Worm (Caenorhabditis elegans) whole organism, L1 larva: ENCODE data around the gene F02C12.2.

Source experiments
- C16A3.4 ChIP-seq: fragments of 150-350 bp; optimal IDR thresholded peaks from 2 replicates; lab custom pipeline; 2014; ENCODE audit warnings: missing biosample characterization, missing genetic modification characterization
- aha-1 ChIP-seq: fragments of 150-350 bp; optimal IDR thresholded peaks from 2 replicates; lab custom pipeline; 2014; ENCODE audit warnings: missing biosample characterization, missing genetic modification characterization
- aly-2 ChIP-seq: fragments of 150-350 bp; optimal IDR thresholded peaks from 2 replicates; lab custom pipeline; 2014; ENCODE audit warnings: missing biosample characterization, missing genetic modification characterization
- ama-1 ChIP-seq: fragments of 150-350 bp; optimal IDR thresholded peaks from 2 replicates; lab custom pipeline; 2014
- blmp-1 ChIP-seq: fragments of 150-350 bp; optimal IDR thresholded peaks from 2 replicates; lab custom pipeline; 2014; ENCODE audit warnings: missing biosample characterization, missing genetic modification characterization
- ceh-90 ChIP-seq: sonication (generic microtip); optimal IDR thresholded peaks from 2 replicates; lab custom pipeline; 2016; ENCODE audit warnings: missing genetic modification characterization, missing compliant biosample characterization
- dsc-1 ChIP-seq: sonication (generic microtip); optimal IDR thresholded peaks from 2 replicates; lab custom pipeline; 2016; ENCODE audit warnings: mild to moderate bottlenecking, missing genetic modification characterization, missing compliant biosample characterization
- efl-1 ChIP-seq, 4 experiments: fragments of 150-350 bp; optimal IDR thresholded peaks in 3 of 4; peaks in 1 of 4; 1 replicate in 1 of 4; 2 replicates in 3 of 4; lab custom pipeline; 2014; ENCODE audit warnings: missing biosample characterization in 2 of 4, missing genetic modification characterization in 2 of 4, missing genetic modification reagents in 2 of 4
- egl-27 ChIP-seq, 2 experiments: fragments of 150-350 bp in 1 of 2; sonication (generic microtip); optimal IDR thresholded peaks; 3 replicates each; lab custom pipeline; 2017 to 2018; ENCODE audit warnings: missing biosample characterization in 2 of 2, missing genetic modification characterization in 2 of 2, missing genetic modification reagents in 2 of 2
- elt-2 ChIP-seq: sonication (generic microtip); optimal IDR thresholded peaks from 2 replicates; lab custom pipeline; 2016; ENCODE audit warnings: missing genetic modification characterization, mild to moderate bottlenecking, inconsistent platforms, missing compliant biosample characterization, missing genetic modification reagents
- elt-3 ChIP-seq, 6 experiments: fragments of 150-350 bp in 1 of 6; sonication (generic microtip); optimal IDR thresholded peaks; 2 replicates each; lab custom pipeline; 2017 to 2018; ENCODE audit warnings: missing biosample characterization in 6 of 6, missing genetic modification characterization in 6 of 6, inconsistent platforms in 1 of 6
- hlh-17 ChIP-seq: fragments of 200-800 bp; sonication (Bioruptor generic); optimal IDR thresholded peaks from 2 replicates; lab custom pipeline; 2018; ENCODE audit warnings: missing genetic modification characterization, mild to moderate bottlenecking, missing compliant biosample characterization, moderate library complexity, borderline replicate concordance
- hlh-4 ChIP-seq: sonication (generic microtip); optimal IDR thresholded peaks from 2 replicates; lab custom pipeline; 2016; ENCODE audit warnings: mild to moderate bottlenecking, missing genetic modification characterization, missing compliant biosample characterization
- hpl-2 ChIP-seq: fragments of 150-350 bp; optimal IDR thresholded peaks from 2 replicates; lab custom pipeline; 2014; ENCODE audit warnings: missing biosample characterization, missing genetic modification reagents, missing genetic modification characterization
- irx-1 ChIP-seq: sonication (generic microtip); optimal IDR thresholded peaks from 2 replicates; lab custom pipeline; 2016; ENCODE audit warnings: missing genetic modification characterization, missing compliant biosample characterization
- lin-13 ChIP-seq: fragments of 150-350 bp; optimal IDR thresholded peaks from 2 replicates; lab custom pipeline; 2014; ENCODE audit warnings: missing biosample characterization, missing genetic modification reagents, missing genetic modification characterization
- lin-14 ChIP-seq: fragments of 200-800 bp; sonication (Bioruptor generic); optimal IDR thresholded peaks from 2 replicates; lab custom pipeline; 2018; ENCODE audit warnings: mild to moderate bottlenecking, missing genetic modification characterization, moderate library complexity, missing compliant biosample characterization
- lin-15B ChIP-seq: fragments of 150-350 bp; sonication (generic microtip); optimal IDR thresholded peaks from 3 replicates; lab custom pipeline; 2014; ENCODE audit warnings: missing biosample characterization, missing genetic modification characterization
- lin-35 ChIP-seq, 2 experiments: fragments of 150-350 bp; optimal IDR thresholded peaks; 2 replicates each; lab custom pipeline; 2014; ENCODE audit warnings: missing biosample characterization in 2 of 2, missing genetic modification characterization in 2 of 2, missing genetic modification reagents in 2 of 2
- lsy-2 ChIP-seq, 2 experiments: fragments of 150-350 bp; optimal IDR thresholded peaks; 2 replicates each; lab custom pipeline; 2014; ENCODE audit warnings: missing biosample characterization in 2 of 2, missing genetic modification characterization in 2 of 2
- mep-1 ChIP-seq: fragments of 150-350 bp; optimal IDR thresholded peaks from 2 replicates; lab custom pipeline; 2014; ENCODE audit warnings: missing biosample characterization, missing genetic modification characterization
- nhr-19 ChIP-seq: fragments of 200-800 bp; sonication (Bioruptor generic); conservative IDR thresholded peaks from 2 replicates; pipeline ENCODE4 v1.3.6; 2022; ENCODE audit warnings: missing genetic modification characterization, missing compliant biosample characterization
- nhr-20 ChIP-seq: sonication (generic microtip); optimal IDR thresholded peaks from 2 replicates; lab custom pipeline; 2016; ENCODE audit warnings: mild to moderate bottlenecking, missing genetic modification characterization, missing compliant biosample characterization
- nhr-47 ChIP-seq: sonication (generic microtip); optimal IDR thresholded peaks from 2 replicates; lab custom pipeline; 2016; ENCODE audit warnings: mild to moderate bottlenecking, missing genetic modification characterization, moderate library complexity, missing compliant biosample characterization
- nhr-71 ChIP-seq: sonication (generic microtip); optimal IDR thresholded peaks from 2 replicates; lab custom pipeline; 2016; ENCODE audit warnings: mild to moderate bottlenecking, missing genetic modification characterization, moderate library complexity, missing compliant biosample characterization
- nhr-76 ChIP-seq: sonication (generic microtip); optimal IDR thresholded peaks from 2 replicates; lab custom pipeline; 2017; ENCODE audit warnings: missing biosample characterization, missing genetic modification characterization
- nhr-85 ChIP-seq: sonication (generic microtip); peaks from one replicate; lab custom pipeline; 2016; ENCODE audit warnings: missing genetic modification characterization, inconsistent platforms, missing compliant biosample characterization
- nhr-90 ChIP-seq: sonication (generic microtip); optimal IDR thresholded peaks from 2 replicates; lab custom pipeline; 2016; ENCODE audit warnings: mild to moderate bottlenecking, missing genetic modification characterization, missing compliant biosample characterization; ENCODE audit not compliant: poor library complexity
- pag-3 ChIP-seq: sonication (generic microtip); optimal IDR thresholded peaks from 2 replicates; lab custom pipeline; 2017; ENCODE audit warnings: missing genetic modification characterization, mild to moderate bottlenecking, missing compliant biosample characterization, antibody characterized with exemption, borderline replicate concordance; ENCODE audit not compliant: insufficient read depth
- pax-3 ChIP-seq: fragments of 200-800 bp; sonication (Bioruptor generic); optimal IDR thresholded peaks from 2 replicates; lab custom pipeline; 2018; ENCODE audit warnings: mild to moderate bottlenecking, missing genetic modification characterization, moderate library complexity, missing compliant biosample characterization
- pqm-1 ChIP-seq: sonication (generic microtip); optimal IDR thresholded peaks from 3 replicates; lab custom pipeline; 2017; ENCODE audit warnings: missing biosample characterization, missing genetic modification characterization
- rnt-1 ChIP-seq: sonication (generic microtip); optimal IDR thresholded peaks from 2 replicates; lab custom pipeline; 2016; ENCODE audit warnings: mild to moderate bottlenecking, missing genetic modification characterization, moderate library complexity, missing compliant biosample characterization
- skn-1 ChIP-seq: fragments of 150-350 bp; optimal IDR thresholded peaks from 2 replicates; lab custom pipeline; 2014; ENCODE audit warnings: missing biosample characterization, missing genetic modification characterization
- snu-23 ChIP-seq: sonication (generic microtip); optimal IDR thresholded peaks from 2 replicates; lab custom pipeline; 2016; ENCODE audit warnings: missing genetic modification characterization, missing compliant biosample characterization
- sox-4 ChIP-seq: sonication (generic microtip); optimal IDR thresholded peaks from 2 replicates; lab custom pipeline; 2016; ENCODE audit warnings: missing genetic modification characterization, missing compliant biosample characterization
- sptf-1 ChIP-seq: fragments of 150-350 bp; optimal IDR thresholded peaks from 2 replicates; lab custom pipeline; 2014; ENCODE audit warnings: missing biosample characterization, missing genetic modification characterization
- sup-37 ChIP-seq: fragments of 200-800 bp; sonication (Bioruptor generic); optimal IDR thresholded peaks from 2 replicates; lab custom pipeline; 2018; ENCODE audit warnings: mild to moderate bottlenecking, missing genetic modification characterization, missing compliant biosample characterization
- swsn-7 ChIP-seq: sonication (generic microtip); optimal IDR thresholded peaks from 2 replicates; lab custom pipeline; 2016; ENCODE audit warnings: missing genetic modification characterization, missing compliant biosample characterization
- tbx-2 ChIP-seq: sonication (generic microtip); optimal IDR thresholded peaks from 2 replicates; lab custom pipeline; 2016; ENCODE audit warnings: missing genetic modification characterization, missing compliant biosample characterization
- unc-62 ChIP-seq: fragments of 150-350 bp; optimal IDR thresholded peaks from 2 replicates; lab custom pipeline; 2014; ENCODE audit warnings: missing biosample characterization, missing genetic modification reagents, missing genetic modification characterization
- unc-98 ChIP-seq: fragments of 200-800 bp; sonication (Bioruptor generic); IDR thresholded peaks from 2 replicates; pipeline ENCODE4 v1.3.6; 2022; ENCODE audit warnings: missing genetic modification characterization, missing compliant biosample characterization
- vab-15 ChIP-seq: sonication (generic microtip); optimal IDR thresholded peaks from 2 replicates; lab custom pipeline; 2017; ENCODE audit warnings: missing genotype, mild to moderate bottlenecking, missing genetic modification characterization, missing compliant biosample characterization
- zag-1 ChIP-seq: fragments of 150-350 bp; optimal IDR thresholded peaks from 2 replicates; lab custom pipeline; 2014; ENCODE audit warnings: missing biosample characterization, missing genetic modification characterization
- ztf-11 ChIP-seq, 2 experiments: sonication (generic microtip); optimal IDR thresholded peaks; 2 replicates each; lab custom pipeline; 2016 to 2017; ENCODE audit warnings: missing genetic modification characterization in 2 of 2, missing biosample characterization in 1 of 2, missing compliant biosample characterization in 1 of 2
- ztf-4 ChIP-seq: fragments of 150-350 bp; optimal IDR thresholded peaks from 2 replicates; lab custom pipeline; 2014; ENCODE audit warnings: missing biosample characterization, missing genetic modification characterization

The F02C12.2 gene

ce11 chrX:13350123-13350798 is 48.9 kb downstream of the F02C12.2 start:
- TF ChIP-seq efl-1 (optimal IDR thresholded peaks at IDR 0.05; lab: Kevin White, UChicago) (no peak), efl-1 (GFP tag; optimal IDR thresholded peaks at IDR 0.05 in 1 of 2; lab: Kevin White, UChicago) (peak in 1 of 2 experiments; percentile 67), lin-15B (no peak)

- TF ChIP-seq C16A3.4 (peak; percentile 33), nhr-19 (GFP tag; lab: Robert Waterston, UW) (peak; percentile 59), irx-1 (tag; lab: Kevin White, UChicago) (no peak), efl-1 (optimal IDR thresholded peaks at IDR 0.05; lab: Kevin White, UChicago) (no peak), efl-1 (GFP tag; optimal IDR thresholded peaks at IDR 0.05 in 1 of 2; lab: Kevin White, UChicago) (peak in 1 of 2 experiments; percentile 67), rnt-1 (tag; lab: Kevin White, UChicago) (peak; percentile 41), nhr-71 (tag; lab: Kevin White, UChicago) (peak; percentile 77), aly-2 (tag; lab: Kevin White, UChicago) (peak; percentile 19), nhr-85 (peak; percentile 23), snu-23 (peak; percentile 55), elt-3 (tag; optimal IDR thresholded peaks at IDR 0.05; lab: Kevin White, UChicago) (peak in 1 of 6 experiments; percentile 62), ztf-11 (tag; optimal IDR thresholded peaks at IDR 0.05; lab: Kevin White, UChicago) (peak in 1 of 2 experiments; percentile 6), hlh-4 (no peak), hlh-17 (GFP tag; lab: Kevin White, UChicago) (no peak), tbx-2 (tag; lab: Kevin White, UChicago) (peak; percentile 56), unc-98 (no peak), skn-1 (peak; percentile 3), ama-1 (lab: Kevin White, UChicago) (peak; percentile 85), lin-14 (GFP tag; lab: Kevin White, UChicago) (peak; percentile 18), nhr-47 (peak; percentile 66), sup-37 (GFP tag; lab: Kevin White, UChicago) (peak; percentile 8), swsn-7 (peak; percentile 7), pax-3 (tag; lab: Kevin White, UChicago) (peak; percentile 11), dsc-1 (tag; lab: Kevin White, UChicago) (no peak), elt-2 (tag; lab: Kevin White, UChicago) (peak; percentile 31), nhr-90 (tag; lab: Kevin White, UChicago) (peak; percentile 78), hpl-2 (peak; percentile 19), lsy-2 (tag; optimal IDR thresholded peaks at IDR 0.05; lab: Kevin White, UChicago) (peak; percentile 39 to 43), nhr-20 (peak; percentile 52), unc-62 (GFP tag; lab: Kevin White, UChicago) (no peak), lin-35 (GFP tag; optimal IDR thresholded peaks at IDR 0.05; lab: Kevin White, UChicago) (peak in 1 of 2 experiments; percentile 18), lin-13 (GFP tag; lab: Kevin White, UChicago) (peak; percentile 46), sox-4 (no peak), ztf-4 (peak; percentile 80)
- TF ChIP-seq, all 84 proteins: peak for 26
Measured at ce11 chrX:13349230-13350122, 49.6 kb downstream of the F02C12.2 start.

- TF ChIP-seq vab-15 (tag; lab: Kevin White, UChicago) (no peak), mep-1 (tag; lab: Kevin White, UChicago) (no peak), blmp-1 (tag; lab: Kevin White, UChicago) (peak; percentile 71), ceh-90 (no peak), sptf-1 (no peak), pax-3 (tag; lab: Kevin White, UChicago) (no peak), egl-27 (tag; optimal IDR thresholded peaks at IDR 0.05; lab: Kevin White, UChicago) (no peak), pag-3 (tag; lab: Kevin White, UChicago) (no peak), efl-1 (optimal IDR thresholded peaks at IDR 0.05; lab: Kevin White, UChicago) (no peak), efl-1 (GFP tag; optimal IDR thresholded peaks at IDR 0.05 in 1 of 2; lab: Kevin White, UChicago) (no peak), nhr-76 (tag; lab: Kevin White, UChicago) (no peak), aha-1 (no peak), nhr-19 (GFP tag; lab: Robert Waterston, UW) (peak; percentile 97), ama-1 (lab: Kevin White, UChicago) (no peak), pqm-1 (tag; lab: Kevin White, UChicago) (no peak), elt-3 (tag; optimal IDR thresholded peaks at IDR 0.05; lab: Kevin White, UChicago) (peak in 5 of 6 experiments; percentile 22 to 96 (median 69)), sup-37 (GFP tag; lab: Kevin White, UChicago) (no peak), lsy-2 (tag; optimal IDR thresholded peaks at IDR 0.05; lab: Kevin White, UChicago) (peak; percentile 35 to 44), skn-1 (peak; percentile 67), zag-1 (tag; lab: Kevin White, UChicago) (no peak), elt-2 (tag; lab: Kevin White, UChicago) (peak; percentile 59), rnt-1 (tag; lab: Kevin White, UChicago) (peak; percentile 11)
Measured at ce11 chrX:13348417-13348816, 50.7 kb downstream of the F02C12.2 start.
